Fruit fly (Drosophila melanogaster) whole organism, embryonic: ENCODE results near the gene Pat1.

Experiments
- Bgb ChIP-seq: fragments of 200-800 bp; sonication (Bioruptor generic); IDR thresholded peaks from 2 replicates; pipeline ENCODE4 v1.3.6; 2022; ENCODE audit warnings: missing biosample characterization, missing genetic modification characterization; ENCODE audit not compliant: partially characterized antibody
- CG10209 ChIP-seq: fragments of 200-800 bp; sonication (Bioruptor generic); optimal IDR thresholded peaks from 3 replicates; lab custom pipeline; 2017; ENCODE audit warnings: missing biosample characterization, mild to moderate bottlenecking, missing genetic modification characterization, missing genetic modification reagents
- CG10543 ChIP-seq: fragments of 200-800 bp; sonication (Bioruptor generic); optimal IDR thresholded peaks from 3 replicates; lab custom pipeline; 2017; ENCODE audit warnings: missing biosample characterization, mild to moderate bottlenecking, missing genetic modification characterization, moderate library complexity
- CG10959 ChIP-seq: fragments of 200-800 bp; sonication (Bioruptor generic); IDR thresholded peaks from 2 replicates; pipeline ENCODE4 v1.3.6; 2022; ENCODE audit warnings: missing biosample characterization, missing genetic modification characterization
- CG10979 ChIP-seq: fragments of 200-800 bp; sonication (Bioruptor generic); optimal IDR thresholded peaks from 2 replicates; lab custom pipeline; 2018; ENCODE audit warnings: missing biosample characterization, mild to moderate bottlenecking, missing genetic modification characterization, moderate library complexity
- CG1529 ChIP-seq: fragments of 200-800 bp; sonication (Bioruptor generic); optimal IDR thresholded peaks from 3 replicates; lab custom pipeline; 2018; ENCODE audit warnings: missing biosample characterization, missing genetic modification characterization
- CG2712 ChIP-seq: fragments of 200-800 bp; optimal IDR thresholded peaks from 3 replicates; lab custom pipeline; 2019; ENCODE audit warnings: missing biosample characterization, mild to moderate bottlenecking, missing genetic modification characterization, moderate library complexity
- CG33213 ChIP-seq: fragments of 200-800 bp; sonication (Bioruptor generic); optimal IDR thresholded peaks from 3 replicates; lab custom pipeline; 2016; ENCODE audit warnings: missing biosample characterization, missing genetic modification characterization
- CG33557 ChIP-seq: fragments of 200-800 bp; sonication (Bioruptor generic); optimal IDR thresholded peaks from 2 replicates; lab custom pipeline; 2019; ENCODE audit warnings: missing biosample characterization, mild to moderate bottlenecking, missing genetic modification characterization, moderate library complexity
- CG34224 ChIP-seq: fragments of 200-800 bp; sonication (Bioruptor generic); IDR thresholded peaks from 3 replicates; pipeline ENCODE4 v1.3.6; 2022; ENCODE audit warnings: missing biosample characterization, missing genetic modification characterization; ENCODE audit not compliant: partially characterized antibody
- CG43689 ChIP-seq: fragments of 200-800 bp; sonication (Bioruptor generic); IDR thresholded peaks from 2 replicates; pipeline ENCODE4 v1.3.6; 2022; ENCODE audit warnings: missing biosample characterization, missing genetic modification characterization
- CG4404 ChIP-seq: fragments of 200-800 bp; sonication (Bioruptor generic); IDR thresholded peaks from 2 replicates; pipeline ENCODE4 v1.3.6; 2022; ENCODE audit warnings: missing biosample characterization, missing genetic modification characterization
- CG5245 ChIP-seq: fragments of 200-800 bp; sonication (Bioruptor generic); optimal IDR thresholded peaks from 3 replicates; lab custom pipeline; 2016; ENCODE audit warnings: missing biosample characterization, missing genetic modification characterization
- CG6272 ChIP-seq: fragments of 200-800 bp; sonication (Bioruptor generic); IDR thresholded peaks from 2 replicates; pipeline ENCODE4 v1.3.6; 2022; ENCODE audit warnings: missing biosample characterization, missing genetic modification characterization
- CG6689 ChIP-seq: fragments of 200-800 bp; sonication (Bioruptor generic); IDR thresholded peaks from 2 replicates; pipeline ENCODE4 v1.3.6; 2022; ENCODE audit warnings: missing biosample characterization, missing genetic modification characterization
- CG7271 ChIP-seq: fragments of 200-800 bp; sonication (Bioruptor generic); optimal IDR thresholded peaks from 2 replicates; lab custom pipeline; 2018; ENCODE audit warnings: missing biosample characterization, mild to moderate bottlenecking, missing genetic modification characterization, moderate library complexity
- CG7372 ChIP-seq: fragments of 200-800 bp; sonication (Bioruptor generic); IDR thresholded peaks from 2 replicates; pipeline ENCODE4 v1.3.6; 2022; ENCODE audit warnings: missing biosample characterization, missing genetic modification characterization
- CG7556 ChIP-seq: fragments of 200-800 bp; sonication (Bioruptor generic); optimal IDR thresholded peaks from 2 replicates; lab custom pipeline; 2017; ENCODE audit warnings: missing biosample characterization, mild to moderate bottlenecking, missing genetic modification characterization
- CG7987 ChIP-seq: fragments of 200-800 bp; sonication (Bioruptor generic); optimal IDR thresholded peaks from 2 replicates; lab custom pipeline; 2018; ENCODE audit warnings: missing biosample characterization, mild to moderate bottlenecking, missing genetic modification characterization, moderate library complexity
- CG8924 ChIP-seq: fragments of 200-800 bp; optimal IDR thresholded peaks from 3 replicates; lab custom pipeline; 2019; ENCODE audit warnings: missing biosample characterization, mild to moderate bottlenecking, missing genetic modification characterization, moderate library complexity
- CG9437 ChIP-seq: fragments of 200-800 bp; sonication (Bioruptor generic); optimal IDR thresholded peaks from 2 replicates; lab custom pipeline; 2018; ENCODE audit warnings: missing biosample characterization, mild to moderate bottlenecking, missing genetic modification characterization
- CG9727 ChIP-seq: fragments of 200-800 bp; sonication (Bioruptor generic); optimal IDR thresholded peaks from 3 replicates; lab custom pipeline; 2017; ENCODE audit warnings: missing biosample characterization, mild to moderate bottlenecking, missing genetic modification characterization
- CG9817 ChIP-seq: fragments of 200-800 bp; sonication (Bioruptor generic); optimal IDR thresholded peaks from 2 replicates; lab custom pipeline; 2018; ENCODE audit warnings: missing biosample characterization, mild to moderate bottlenecking, missing genetic modification characterization, moderate library complexity
- Dip2 ChIP-seq: fragments of 200-800 bp; sonication (Bioruptor generic); IDR thresholded peaks from 2 replicates; pipeline ENCODE4 v1.3.6; 2022; ENCODE audit warnings: missing biosample characterization, missing genetic modification characterization
- Drgx ChIP-seq: fragments of 200-800 bp; sonication (Bioruptor generic); IDR thresholded peaks from 2 replicates; pipeline ENCODE4 v1.3.6; 2022; ENCODE audit warnings: missing biosample characterization, missing genetic modification characterization
- GATAe ChIP-seq: fragments of 200-800 bp; sonication (Bioruptor generic); conservative IDR thresholded peaks from 2 replicates; pipeline ENCODE4 v1.3.6; 2022; ENCODE audit warnings: missing biosample characterization, missing genetic modification characterization
- Gsc ChIP-seq: fragments of 200-800 bp; sonication (Bioruptor generic); IDR thresholded peaks from 2 replicates; pipeline ENCODE4 v1.3.6; 2022; ENCODE audit warnings: missing biosample characterization, missing genetic modification characterization
- Hand ChIP-seq: fragments of 200-800 bp; sonication (Bioruptor generic); optimal IDR thresholded peaks from 2 replicates; lab custom pipeline; 2017; ENCODE audit warnings: mild to moderate bottlenecking, missing biosample characterization, missing genetic modification reagents, missing genetic modification characterization
- HmgD ChIP-seq: fragments of 200-800 bp; sonication (Bioruptor generic); optimal IDR thresholded peaks from 3 replicates; lab custom pipeline; 2016; ENCODE audit warnings: missing biosample characterization, missing genetic modification characterization
- Hr39 ChIP-seq: fragments of >200 bp; optimal IDR thresholded peaks from 2 replicates; lab custom pipeline; 2017
- Med ChIP-seq: fragments of 200-800 bp; sonication (Bioruptor generic); peaks from one replicate; lab custom pipeline; 2016; ENCODE audit warnings: missing biosample characterization, missing genetic modification characterization, mild to moderate bottlenecking, inconsistent platforms, moderate library complexity
- NK7.1 ChIP-seq: fragments of 200-800 bp; sonication (Bioruptor generic); optimal IDR thresholded peaks from 3 replicates; lab custom pipeline; 2016; ENCODE audit warnings: missing biosample characterization, missing genetic modification characterization
- Poxn ChIP-seq: fragments of 200-800 bp; sonication (Bioruptor generic); IDR thresholded peaks from 2 replicates; pipeline ENCODE4 v1.3.6; 2022; ENCODE audit warnings: missing biosample characterization, missing genetic modification characterization
- Sry-δ ChIP-seq: fragments of 200-800 bp; sonication (Bioruptor generic); optimal IDR thresholded peaks from 2 replicates; lab custom pipeline; 2016; ENCODE audit warnings: missing biosample characterization, missing genetic modification characterization
- ac ChIP-seq: fragments of 200-800 bp; sonication (Bioruptor generic); optimal IDR thresholded peaks from 3 replicates; lab custom pipeline; 2017; ENCODE audit warnings: missing biosample characterization, mild to moderate bottlenecking, missing genetic modification characterization
- ase ChIP-seq: fragments of 200-800 bp; sonication (Bioruptor generic); IDR thresholded peaks from 3 replicates; pipeline ENCODE4 v1.3.6; 2022; ENCODE audit warnings: missing biosample characterization, missing genetic modification characterization
- bsh ChIP-seq, 2 experiments: fragments of 200-800 bp; sonication (Bioruptor generic); optimal IDR thresholded peaks; 2 replicates each; lab custom pipeline; 2017 to 2018; ENCODE audit warnings: mild to moderate bottlenecking in 2 of 2, missing biosample characterization in 2 of 2, missing genetic modification characterization in 2 of 2, moderate library complexity in 1 of 2
- cas ChIP-seq: fragments of 200-800 bp; sonication (Bioruptor generic); IDR thresholded peaks from 2 replicates; pipeline ENCODE4 v1.3.6; 2022; ENCODE audit warnings: missing biosample characterization, missing genetic modification characterization
- dm ChIP-seq: fragments of 200-800 bp; sonication (Bioruptor generic); optimal IDR thresholded peaks from 3 replicates; lab custom pipeline; 2016; ENCODE audit warnings: missing biosample characterization, missing genetic modification characterization
- dysf ChIP-seq: fragments of 200-800 bp; sonication (Bioruptor generic); IDR thresholded peaks from 3 replicates; pipeline ENCODE4 v1.3.6; 2022; ENCODE audit warnings: missing biosample characterization, missing genetic modification characterization
- emc ChIP-seq: fragments of 200-800 bp; sonication (Bioruptor generic); optimal IDR thresholded peaks from 2 replicates; lab custom pipeline; 2016; ENCODE audit warnings: missing biosample characterization, missing genetic modification characterization
- esg ChIP-seq: fragments of 200-800 bp; sonication (Bioruptor generic); conservative IDR thresholded peaks from 2 replicates; pipeline ENCODE4 v1.3.6; 2022; ENCODE audit warnings: missing biosample characterization, missing genetic modification characterization
- fru ChIP-seq: fragments of >200 bp; optimal IDR thresholded peaks from 2 replicates; lab custom pipeline; 2017
- gro ChIP-seq: fragments of 200-800 bp; sonication (Bioruptor generic); optimal IDR thresholded peaks from 2 replicates; lab custom pipeline; 2016; ENCODE audit warnings: missing biosample characterization, missing genetic modification characterization
- hb ChIP-seq: fragments of 200-800 bp; sonication (Bioruptor generic); IDR thresholded peaks from 3 replicates; pipeline ENCODE4 v1.3.6; 2022; ENCODE audit warnings: missing biosample characterization, missing genetic modification characterization; ENCODE audit not compliant: partially characterized antibody
- jigr1 ChIP-seq: fragments of 200-800 bp; sonication (Bioruptor generic); IDR thresholded peaks from 3 replicates; pipeline ENCODE4 v1.3.6; 2022; ENCODE audit warnings: missing biosample characterization, missing genetic modification characterization
- lilli ChIP-seq: fragments of 200-800 bp; sonication (Bioruptor generic); optimal IDR thresholded peaks from 3 replicates; lab custom pipeline; 2016; ENCODE audit warnings: missing biosample characterization, missing genetic modification characterization
- maf-S ChIP-seq: fragments of 200-800 bp; sonication (Bioruptor generic); optimal IDR thresholded peaks from 2 replicates; lab custom pipeline; 2016; ENCODE audit warnings: missing biosample characterization, missing genetic modification characterization
- nmo ChIP-seq: fragments of 200-800 bp; sonication (Bioruptor generic); optimal IDR thresholded peaks from 2 replicates; lab custom pipeline; 2018; ENCODE audit warnings: missing biosample characterization, mild to moderate bottlenecking, missing genetic modification characterization, moderate library complexity
- org-1 ChIP-seq: fragments of 200-800 bp; sonication (Bioruptor generic); optimal IDR thresholded peaks from 2 replicates; lab custom pipeline; 2017; ENCODE audit warnings: missing biosample characterization, missing genetic modification characterization
- repo ChIP-seq: fragments of 200-800 bp; sonication (Bioruptor generic); optimal IDR thresholded peaks from 2 replicates; lab custom pipeline; 2016; ENCODE audit warnings: missing biosample characterization, missing genetic modification characterization
- rib ChIP-seq: fragments of 200-800 bp; sonication (Bioruptor generic); IDR thresholded peaks from 2 replicates; pipeline ENCODE4 v1.3.6; 2022; ENCODE audit warnings: missing biosample characterization, missing genetic modification characterization
- sna ChIP-seq: fragments of 200-800 bp; sonication (Bioruptor generic); IDR thresholded peaks from 2 replicates; pipeline ENCODE4 v1.3.6; 2022; ENCODE audit warnings: missing biosample characterization, missing genetic modification characterization; ENCODE audit not compliant: partially characterized antibody
- vfl ChIP-seq: fragments of 200-800 bp; sonication (Bioruptor generic); optimal IDR thresholded peaks from 2 replicates; lab custom pipeline; 2016; ENCODE audit warnings: missing biosample characterization, missing genetic modification characterization

The Pat1 gene

DNA sequence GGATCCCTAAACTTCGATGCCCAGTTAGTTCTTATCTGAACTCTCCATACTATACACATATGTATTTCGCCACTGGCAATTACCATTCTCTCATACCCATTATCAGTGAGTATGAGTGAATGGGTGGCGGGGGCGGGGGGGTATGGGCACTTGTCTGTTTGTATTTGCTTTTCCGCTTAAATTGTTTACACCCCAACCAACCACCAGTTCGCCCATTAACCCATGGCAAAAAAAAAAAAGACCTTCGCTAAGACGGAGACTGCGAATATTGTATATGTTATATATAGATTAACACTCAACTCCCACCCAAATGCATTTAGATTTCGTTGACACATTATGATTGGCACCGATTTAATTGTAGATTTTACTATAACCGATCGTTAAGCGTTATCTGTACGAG, 1.5 kb downstream of the Pat1 start (continued):
- TF ChIP-seq maf-S (no peak), GATAe (no peak), CG33557 (no peak), repo (no peak), Gsc (no peak), sna (GFP tag; lab: Robert Waterston, UW) (no peak), emc (GFP tag; lab: Kevin White, UChicago) (no peak), Dip2 (GFP tag; lab: Robert Waterston, UW) (no peak), CG33213 (GFP tag; lab: Kevin White, UChicago) (no peak), esg (GFP tag; lab: Robert Waterston, UW) (no peak), CG9727 (GFP tag; lab: Kevin White, UChicago) (peak; percentile 12), CG5245 (GFP tag; lab: Kevin White, UChicago) (no peak), CG6272 (GFP tag; lab: Robert Waterston, UW) (no peak), gro (no peak), CG10209 (GFP tag; lab: Kevin White, UChicago) (no peak), cas (no peak), fru (lab: Kevin White, UChicago) (no peak), NK7.1 (GFP tag; lab: Kevin White, UChicago) (no peak), CG7372 (GFP tag; lab: Robert Waterston, UW) (no peak), CG10979 (no peak), hb (no peak), CG7987 (GFP tag; lab: Kevin White, UChicago) (peak; percentile 56), ase (GFP tag; lab: Robert Waterston, UW) (no peak), Sry-δ (GFP tag; lab: Kevin White, UChicago) (no peak), lilli (GFP tag; lab: Kevin White, UChicago) (peak; percentile 1), Med (GFP tag; lab: Kevin White, UChicago) (no peak), Hand (no peak), CG6689 (no peak), Poxn (GFP tag; lab: Robert Waterston, UW) (no peak), bsh (GFP tag; optimal IDR thresholded peaks at IDR 0.05; lab: Kevin White, UChicago) (no peak), Drgx (GFP tag; lab: Robert Waterston, UW) (no peak), ac (GFP tag; lab: Kevin White, UChicago) (no peak), CG10959 (GFP tag; lab: Robert Waterston, UW) (no peak), Bgb (GFP tag; lab: Robert Waterston, UW) (no peak), CG9437 (GFP tag; lab: Kevin White, UChicago) (no peak), CG43689 (GFP tag; lab: Robert Waterston, UW) (no peak), dm (GFP tag; lab: Kevin White, UChicago) (no peak), CG4404 (GFP tag; lab: Robert Waterston, UW) (no peak), CG7271 (tag; lab: Kevin White, UChicago) (no peak), dysf (no peak), jigr1 (GFP tag; lab: Robert Waterston, UW) (no peak), rib (GFP tag; lab: Robert Waterston, UW) (no peak), nmo (GFP tag; lab: Kevin White, UChicago) (no peak), CG10543 (peak; percentile 47), HmgD (GFP tag; lab: Kevin White, UChicago) (no peak), org-1 (GFP tag; lab: Kevin White, UChicago) (no peak), CG34224 (GFP tag; lab: Robert Waterston, UW) (no peak), vfl (GFP tag; lab: Kevin White, UChicago) (no peak), CG2712 (no peak), CG1529 (GFP tag; lab: Kevin White, UChicago) (no peak), CG8924 (tag; lab: Kevin White, UChicago) (no peak), Hr39 (no peak), CG9817 (tag; lab: Kevin White, UChicago) (no peak), CG7556 (no peak)
